Fruit fly (Drosophila melanogaster) whole organism, embryonic: Measurements from ENCODE around the gene lili.
A peak's percentile ranks its signal among the peaks of the same experiment; 100 is the strongest.

ENCODE experiments used
- Atf-2 ChIP-seq: fragments of 200-800 bp; sonication (Bioruptor generic); optimal IDR thresholded peaks from 2 replicates; lab custom pipeline; 2016; ENCODE audit warnings: missing biosample characterization, missing genetic modification characterization
- Awh ChIP-seq: fragments of 200-800 bp; sonication (Bioruptor generic); IDR thresholded peaks from 2 replicates; pipeline ENCODE4, ENCODE4 v1.3.6; 2022; ENCODE audit warnings: missing biosample characterization, missing genetic modification characterization
- Bteb2 ChIP-seq: fragments of 200-800 bp; sonication (Bioruptor generic); optimal IDR thresholded peaks from 2 replicates; lab custom pipeline; 2016; ENCODE audit warnings: missing biosample characterization, missing genetic modification characterization
- CG11093 ChIP-seq: fragments of 200-800 bp; sonication (Bioruptor generic); IDR thresholded peaks from 3 replicates; pipeline ENCODE4 v1.3.6; 2022; ENCODE audit warnings: missing biosample characterization, missing genetic modification characterization
- CG1233 ChIP-seq: fragments of 200-800 bp; sonication (Bioruptor generic); optimal IDR thresholded peaks from 4 replicates; lab custom pipeline; 2018; ENCODE audit warnings: missing biosample characterization, mild to moderate bottlenecking, missing genetic modification characterization
- CG12769 ChIP-seq: fragments of 200-800 bp; sonication (Bioruptor generic); optimal IDR thresholded peaks from 2 replicates; lab custom pipeline; 2019; ENCODE audit warnings: missing biosample characterization, mild to moderate bottlenecking, missing genetic modification characterization, moderate library complexity
- CG12942 ChIP-seq: fragments of 200-800 bp; sonication (Bioruptor generic); optimal IDR thresholded peaks from 3 replicates; lab custom pipeline; 2016; ENCODE audit warnings: missing biosample characterization, missing genetic modification characterization
- CG15269 ChIP-seq: fragments of 200-800 bp; sonication (Bioruptor generic); optimal IDR thresholded peaks from 2 replicates; lab custom pipeline; 2018; ENCODE audit warnings: missing biosample characterization, mild to moderate bottlenecking, missing genetic modification characterization, moderate library complexity
- CG16779 ChIP-seq: fragments of 200-800 bp; sonication (Bioruptor generic); IDR thresholded peaks from 2 replicates; pipeline ENCODE4 v1.3.6; 2022; ENCODE audit warnings: missing biosample characterization, missing genetic modification characterization
- CG17186 ChIP-seq: fragments of 200-800 bp; sonication (Bioruptor generic); optimal IDR thresholded peaks from 3 replicates; lab custom pipeline; 2017; ENCODE audit warnings: missing biosample characterization, missing genetic modification reagents, missing genetic modification characterization
- CG17361 ChIP-seq: fragments of 200-800 bp; sonication (Bioruptor generic); IDR thresholded peaks from 3 replicates; pipeline ENCODE4 v1.3.6; 2022; ENCODE audit warnings: missing biosample characterization, missing genetic modification characterization
- CG33557 ChIP-seq: fragments of 200-800 bp; sonication (Bioruptor generic); optimal IDR thresholded peaks from 2 replicates; lab custom pipeline; 2019; ENCODE audit warnings: missing biosample characterization, mild to moderate bottlenecking, missing genetic modification characterization, moderate library complexity
- CG3995 ChIP-seq: fragments of 200-800 bp; sonication (Bioruptor generic); optimal IDR thresholded peaks from 3 replicates; lab custom pipeline; 2016; ENCODE audit warnings: missing biosample characterization, missing genetic modification characterization
- CG4820 ChIP-seq: fragments of 200-800 bp; sonication (Bioruptor generic); optimal IDR thresholded peaks from 3 replicates; lab custom pipeline; 2016; ENCODE audit warnings: missing biosample characterization, missing genetic modification characterization
- CG6175 ChIP-seq: fragments of 200-800 bp; sonication (Bioruptor generic); IDR thresholded peaks from 3 replicates; pipeline ENCODE4 v1.3.6; 2022; ENCODE audit warnings: missing biosample characterization, missing genetic modification characterization
- CG6689 ChIP-seq: fragments of 200-800 bp; sonication (Bioruptor generic); IDR thresholded peaks from 2 replicates; pipeline ENCODE4 v1.3.6; 2022; ENCODE audit warnings: missing biosample characterization, missing genetic modification characterization
- CG6765 ChIP-seq: fragments of 200-800 bp; sonication (Bioruptor generic); optimal IDR thresholded peaks from 3 replicates; lab custom pipeline; 2017; ENCODE audit warnings: missing biosample characterization, mild to moderate bottlenecking, missing genetic modification characterization
- CG7987 ChIP-seq: fragments of 200-800 bp; sonication (Bioruptor generic); optimal IDR thresholded peaks from 2 replicates; lab custom pipeline; 2018; ENCODE audit warnings: missing biosample characterization, mild to moderate bottlenecking, missing genetic modification characterization, moderate library complexity
- CG8359 ChIP-seq: fragments of 200-800 bp; sonication (Bioruptor generic); optimal IDR thresholded peaks from 2 replicates; lab custom pipeline; 2017; ENCODE audit warnings: missing biosample characterization, mild to moderate bottlenecking, missing genetic modification characterization, borderline replicate concordance
- CG9437 ChIP-seq: fragments of 200-800 bp; sonication (Bioruptor generic); optimal IDR thresholded peaks from 2 replicates; lab custom pipeline; 2018; ENCODE audit warnings: missing biosample characterization, mild to moderate bottlenecking, missing genetic modification characterization
- CTCF ChIP-seq: fragments of 200-800 bp; sonication (Bioruptor generic); optimal IDR thresholded peaks from 2 replicates; lab custom pipeline; 2017; ENCODE audit warnings: missing biosample characterization, mild to moderate bottlenecking, missing genetic modification characterization, moderate library complexity
- Dp ChIP-seq: fragments of 200-800 bp; sonication (Bioruptor generic); optimal IDR thresholded peaks from 2 replicates; lab custom pipeline; 2018; ENCODE audit warnings: missing biosample characterization, mild to moderate bottlenecking, missing genetic modification characterization, moderate library complexity
- GATAe ChIP-seq: fragments of 200-800 bp; sonication (Bioruptor generic); conservative IDR thresholded peaks from 2 replicates; pipeline ENCODE4 v1.3.6; 2022; ENCODE audit warnings: missing biosample characterization, missing genetic modification characterization
- HLH3B ChIP-seq: fragments of 200-800 bp; sonication (Bioruptor generic); IDR thresholded peaks from 2 replicates; pipeline ENCODE4 v1.3.6; 2022; ENCODE audit warnings: missing biosample characterization, missing genetic modification characterization
- Hr3 ChIP-seq: fragments of 200-800 bp; sonication (Bioruptor generic); optimal IDR thresholded peaks from 3 replicates; lab custom pipeline; 2016; ENCODE audit warnings: missing biosample characterization, missing genetic modification characterization
- Hr51 ChIP-seq, 2 experiments: fragments of 200-800 bp; sonication (Bioruptor generic); optimal IDR thresholded peaks; 2 replicates in 1 of 2; 3 replicates in 1 of 2; lab custom pipeline; 2016 to 2018; ENCODE audit warnings: missing biosample characterization in 2 of 2, missing genetic modification characterization in 2 of 2, mild to moderate bottlenecking in 1 of 2, moderate library complexity in 1 of 2
- Lpt ChIP-seq: fragments of >200 bp; optimal IDR thresholded peaks from 2 replicates; lab custom pipeline; 2018; ENCODE audit warnings: missing biosample characterization, missing genetic modification characterization
- MTF-1 ChIP-seq: fragments of 200-800 bp; sonication (Bioruptor generic); optimal IDR thresholded peaks from 2 replicates; lab custom pipeline; 2018; ENCODE audit warnings: missing biosample characterization, mild to moderate bottlenecking, missing genetic modification characterization, borderline replicate concordance
- NC2β ChIP-seq: fragments of 200-800 bp; sonication (Bioruptor generic); optimal IDR thresholded peaks from 2 replicates; lab custom pipeline; 2016; ENCODE audit warnings: missing biosample characterization, missing genetic modification characterization
- PHDP ChIP-seq: fragments of 200-800 bp; sonication (Bioruptor generic); optimal IDR thresholded peaks from 3 replicates; lab custom pipeline; 2018; ENCODE audit warnings: missing biosample characterization, mild to moderate bottlenecking, missing genetic modification characterization, moderate library complexity
- Ravus ChIP-seq: fragments of 200-800 bp; sonication (Bioruptor generic); IDR thresholded peaks from 2 replicates; pipeline ENCODE4 v1.3.6; 2022; ENCODE audit warnings: missing biosample characterization, missing genetic modification characterization
- Spps ChIP-seq: fragments of 200-800 bp; sonication (Bioruptor generic); optimal IDR thresholded peaks from 2 replicates; lab custom pipeline; 2018; ENCODE audit warnings: missing biosample characterization, mild to moderate bottlenecking, missing genetic modification characterization
- Sry-β ChIP-seq: fragments of 200-800 bp; sonication (Bioruptor generic); optimal IDR thresholded peaks from 2 replicates; lab custom pipeline; 2018; ENCODE audit warnings: missing biosample characterization, mild to moderate bottlenecking, missing genetic modification characterization, moderate library complexity
- Stat92E ChIP-seq, 3 experiments: fragments of >200 bp in 2 of 3; fragments of 200-800 bp in 1 of 3; sonication (Bioruptor generic) in 1 of 3; optimal IDR thresholded peaks; 2 replicates each; lab custom pipeline; 2017 to 2019; ENCODE audit warnings: missing biosample characterization in 3 of 3, missing genetic modification characterization in 3 of 3, mild to moderate bottlenecking in 1 of 3, moderate library complexity in 1 of 3
- Trl ChIP-seq, 3 experiments: fragments of >200 bp in 2 of 3; fragments of 200-800 bp in 1 of 3; sonication (Bioruptor generic) in 1 of 3; optimal IDR thresholded peaks; 2 replicates in 1 of 3; 3 replicates in 2 of 3; lab custom pipeline; 2016 to 2017; ENCODE audit warnings: missing biosample characterization in 1 of 3, missing genetic modification characterization in 1 of 3
- Xbp1 ChIP-seq: fragments of 200-800 bp; sonication (Bioruptor generic); optimal IDR thresholded peaks from 3 replicates; lab custom pipeline; 2016; ENCODE audit warnings: missing biosample characterization, mild to moderate bottlenecking, missing genetic modification characterization
- btn ChIP-seq: fragments of 200-800 bp; sonication (Bioruptor generic); optimal IDR thresholded peaks from 2 replicates; lab custom pipeline; 2016; ENCODE audit warnings: missing biosample characterization, missing genetic modification characterization
- cad ChIP-seq: fragments of >200 bp; optimal IDR thresholded peaks from 2 replicates; lab custom pipeline; 2017; ENCODE audit warnings: missing biosample characterization, missing genetic modification characterization
- crol ChIP-seq: fragments of 200-800 bp; sonication (Bioruptor generic); IDR thresholded peaks from 2 replicates; pipeline ENCODE4 v1.3.6; 2022; ENCODE audit warnings: missing biosample characterization, missing genetic modification characterization
- cwo ChIP-seq: fragments of 200-800 bp; sonication (Bioruptor generic); optimal IDR thresholded peaks from 3 replicates; lab custom pipeline; 2017; ENCODE audit warnings: missing biosample characterization, missing genetic modification characterization, mild to moderate bottlenecking, moderate library complexity, missing genetic modification reagents
- da ChIP-seq: fragments of 200-800 bp; sonication (Bioruptor generic); optimal IDR thresholded peaks from 2 replicates; lab custom pipeline; 2016; ENCODE audit warnings: missing biosample characterization, missing genetic modification characterization
- dmrt99B ChIP-seq: fragments of 200-800 bp; sonication (Bioruptor generic); optimal IDR thresholded peaks from 2 replicates; lab custom pipeline; 2018; ENCODE audit warnings: missing biosample characterization, mild to moderate bottlenecking, missing genetic modification characterization, moderate library complexity
- fd96Cb ChIP-seq: fragments of 200-800 bp; sonication (Bioruptor generic); optimal IDR thresholded peaks from 2 replicates; lab custom pipeline; 2018; ENCODE audit warnings: missing biosample characterization, mild to moderate bottlenecking, missing genetic modification characterization, moderate library complexity
- h ChIP-seq: fragments of >200 bp; optimal IDR thresholded peaks from 2 replicates; lab custom pipeline; 2017
- ham ChIP-seq: fragments of 200-800 bp; sonication (Bioruptor generic); IDR thresholded peaks from 2 replicates; pipeline ENCODE4 v1.3.6; 2022; ENCODE audit warnings: missing biosample characterization, missing genetic modification characterization
- ind ChIP-seq: fragments of 200-800 bp; sonication (Bioruptor generic); optimal IDR thresholded peaks from 3 replicates; lab custom pipeline; 2016; ENCODE audit warnings: missing biosample characterization, missing genetic modification characterization
- kay ChIP-seq: fragments of 200-800 bp; sonication (Bioruptor generic); optimal IDR thresholded peaks from 2 replicates; lab custom pipeline; 2016; ENCODE audit warnings: missing biosample characterization, missing genetic modification characterization
- ken ChIP-seq: fragments of 200-800 bp; sonication (Bioruptor generic); IDR thresholded peaks from 3 replicates; pipeline ENCODE4 v1.3.6; 2022; ENCODE audit warnings: missing biosample characterization, missing genetic modification characterization
- lab ChIP-seq: fragments of 200-800 bp; sonication (Bioruptor generic); optimal IDR thresholded peaks from 3 replicates; lab custom pipeline; 2017; ENCODE audit warnings: missing biosample characterization, missing genetic modification characterization, mild to moderate bottlenecking, moderate library complexity, missing genetic modification reagents
- scrt ChIP-seq: fragments of 200-800 bp; sonication (Bioruptor generic); optimal IDR thresholded peaks from 2 replicates; lab custom pipeline; 2018; ENCODE audit warnings: missing biosample characterization, mild to moderate bottlenecking, missing genetic modification characterization, moderate library complexity
- tgo ChIP-seq: fragments of 200-800 bp; sonication (Bioruptor generic); IDR thresholded peaks from 3 replicates; pipeline ENCODE4 v1.3.6; 2022; ENCODE audit warnings: missing biosample characterization, missing genetic modification characterization

The lili gene

DNA sequence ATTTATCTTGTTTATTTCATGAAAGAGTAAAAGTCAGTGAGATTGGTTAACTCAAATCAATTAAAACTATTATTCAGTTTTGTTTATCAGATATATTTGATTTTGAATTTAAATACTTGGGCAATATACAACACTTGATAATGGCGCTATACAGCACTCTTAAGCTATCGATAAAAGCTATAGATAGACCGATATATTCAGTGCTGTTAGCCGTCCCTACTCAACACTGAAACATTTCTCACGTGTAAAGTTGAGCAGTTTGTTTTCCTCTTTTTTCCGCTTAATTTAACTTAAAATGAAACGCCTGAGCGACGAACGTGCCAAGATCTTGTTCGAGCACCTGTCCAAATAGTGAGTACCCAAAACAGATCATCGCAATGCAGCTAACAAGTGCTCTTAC is 36.6 kb upstream of the lili start, which contains the start of gene CG7006 (continued):
- peak; percentile 35 for TF ChIP-seq CG7987 (GFP tag; lab: Kevin White, UChicago)
- no peak for TF ChIP-seq Ravus
- no peak for TF ChIP-seq PHDP (tag; lab: Kevin White, UChicago)
- TF ChIP-seq kay (GFP tag; lab: Kevin White, UChicago), result peak; percentile 69
- TF ChIP-seq CG16779 (GFP tag; lab: Robert Waterston, UW), result peak; percentile 85
- TF ChIP-seq CG6175 (GFP tag; lab: Robert Waterston, UW), result peak; percentile 44; the same call in 1 of the 3 replicates
- TF ChIP-seq Dp (GFP tag; lab: Kevin White, UChicago), result peak; percentile 98
- TF ChIP-seq dmrt99B, result no peak
- TF ChIP-seq btn (GFP tag; lab: Kevin White, UChicago), result peak; percentile 33
- TF ChIP-seq Spps (tag; lab: Kevin White, UChicago), result no peak
- TF ChIP-seq ken, result peak; percentile 86
- no peak for TF ChIP-seq CG8359 (GFP tag; lab: Kevin White, UChicago)
- TF ChIP-seq CG17361 (GFP tag; lab: Robert Waterston, UW), result peak; percentile 60; the same call in 2 of the 3 replicates
- peak; percentile 52 for TF ChIP-seq CG17186 (GFP tag; lab: Kevin White, UChicago)
- peak; percentile 80 for TF ChIP-seq NC2β (GFP tag; lab: Kevin White, UChicago)
- TF ChIP-seq Xbp1 (GFP tag; lab: Kevin White, UChicago), result peak; percentile 84
- TF ChIP-seq CTCF (GFP tag; lab: Kevin White, UChicago), result no peak
- peak; percentile 62 for TF ChIP-seq Hr3
- TF ChIP-seq Trl (optimal IDR thresholded peaks at IDR 0.05; lab: Kevin White, UChicago), result no peak
- TF ChIP-seq Trl (GFP tag; optimal IDR thresholded peaks at IDR 0.05; lab: Kevin White, UChicago), result peak; percentile 82
- no peak for TF ChIP-seq Awh (GFP tag; lab: Robert Waterston, UW)
- TF ChIP-seq CG11093, result no peak
- TF ChIP-seq h (lab: Kevin White, UChicago), result no peak
- TF ChIP-seq cwo (GFP tag; lab: Kevin White, UChicago), result peak; percentile 70
- peak; percentile 78 for TF ChIP-seq ind (GFP tag; lab: Kevin White, UChicago)
- TF ChIP-seq da (GFP tag; lab: Kevin White, UChicago), result peak; percentile 32
- TF ChIP-seq Hr51 (GFP tag; optimal IDR thresholded peaks at IDR 0.05; lab: Kevin White, UChicago), result peak in 1 of 2 experiments; percentile 73
- TF ChIP-seq scrt, result no peak
- no peak for TF ChIP-seq CG6689 (GFP tag; lab: Robert Waterston, UW)
- no peak for TF ChIP-seq CG6765
- no peak for TF ChIP-seq Lpt (GFP tag; lab: Kevin White, UChicago)
- peak; percentile 26 for TF ChIP-seq CG9437 (GFP tag; lab: Kevin White, UChicago)
- peak; percentile 30 for TF ChIP-seq CG1233 (GFP tag; lab: Kevin White, UChicago)
- TF ChIP-seq CG3995 (GFP tag; lab: Kevin White, UChicago), result peak; percentile 56
- TF ChIP-seq CG33557 (GFP tag; lab: Kevin White, UChicago), result no peak
- no peak for TF ChIP-seq MTF-1
- TF ChIP-seq fd96Cb (tag; lab: Kevin White, UChicago), result peak; percentile 12
- no peak for TF ChIP-seq Sry-β (GFP tag; lab: Kevin White, UChicago)
- no peak for TF ChIP-seq cad
- no peak for TF ChIP-seq crol (GFP tag; lab: Robert Waterston, UW)
- TF ChIP-seq CG4820 (GFP tag; lab: Kevin White, UChicago), result peak; percentile 54
- peak; percentile 58 for TF ChIP-seq Atf-2 (GFP tag; lab: Kevin White, UChicago)
- no peak for TF ChIP-seq CG15269
- no peak for TF ChIP-seq Stat92E (GFP tag; optimal IDR thresholded peaks at IDR 0.05; lab: Kevin White, UChicago)
- TF ChIP-seq CG12769, result peak; percentile 87
- TF ChIP-seq lab (GFP tag; lab: Kevin White, UChicago), result no peak
- TF ChIP-seq ham (GFP tag; lab: Robert Waterston, UW), result no peak
- peak; percentile 81 for TF ChIP-seq Bteb2 (GFP tag; lab: Kevin White, UChicago)
- peak; percentile 78 for TF ChIP-seq CG12942 (GFP tag; lab: Kevin White, UChicago)
- peak; percentile 65 for TF ChIP-seq HLH3B
- no peak for TF ChIP-seq tgo
- no peak; the same call in 1 of the 2 replicates for TF ChIP-seq GATAe (GFP tag; lab: Robert Waterston, UW)
